Worm (Caenorhabditis elegans) whole organism, young adult: ENCODE results near the gene C33F10.8.

ENCODE experiments used
- C17E4.6 ChIP-seq: fragments of 200-800 bp; sonication (Bioruptor generic); IDR thresholded peaks from 2 replicates; pipeline ENCODE4 v1.3.6; 2022; ENCODE audit warnings: missing genetic modification reagents, missing genetic modification characterization, missing compliant biosample characterization
- F10E7.11 ChIP-seq: sonication (generic microtip); optimal IDR thresholded peaks from 2 replicates; lab custom pipeline; 2017; ENCODE audit warnings: mild to moderate bottlenecking, missing genetic modification characterization, moderate library complexity, missing compliant biosample characterization
- F39B2.1 ChIP-seq: fragments of 200-800 bp; sonication (Bioruptor generic); IDR thresholded peaks from 2 replicates; pipeline ENCODE4 v1.3.6; 2022; ENCODE audit warnings: missing genetic modification reagents, missing genetic modification characterization, missing compliant biosample characterization
- F57A8.1 ChIP-seq: fragments of 200-800 bp; sonication (Bioruptor generic); optimal IDR thresholded peaks from 2 replicates; lab custom pipeline; 2018; ENCODE audit warnings: mild to moderate bottlenecking, missing genetic modification characterization, moderate library complexity, missing compliant biosample characterization
- K11D2.4 ChIP-seq: fragments of 200-800 bp; sonication (Bioruptor generic); IDR thresholded peaks from 2 replicates; pipeline ENCODE4 v1.3.6; 2022; ENCODE audit warnings: missing genetic modification reagents, missing genetic modification characterization, missing compliant biosample characterization
- Y79H2A.3 ChIP-seq: fragments of 200-800 bp; sonication (Bioruptor generic); conservative IDR thresholded peaks from 2 replicates; pipeline ENCODE4 v1.3.6; 2022; ENCODE audit warnings: missing genetic modification reagents, missing genetic modification characterization, missing compliant biosample characterization
- ZK185.1 ChIP-seq: sonication (generic microtip); optimal IDR thresholded peaks from 2 replicates; lab custom pipeline; 2016; ENCODE audit warnings: mild to moderate bottlenecking, missing genetic modification characterization, missing compliant biosample characterization; ENCODE audit not compliant: poor library complexity, severe bottlenecking
- athp-1 ChIP-seq: sonication (generic microtip); optimal IDR thresholded peaks from 2 replicates; lab custom pipeline; 2017; ENCODE audit warnings: mild to moderate bottlenecking, missing genetic modification characterization, missing compliant biosample characterization
- ccch-3 ChIP-seq: fragments of 200-800 bp; sonication (Bioruptor generic); optimal IDR thresholded peaks from 2 replicates; lab custom pipeline; 2018; ENCODE audit warnings: mild to moderate bottlenecking, missing genetic modification characterization, missing compliant biosample characterization
- cebp-1 ChIP-seq, 2 experiments: fragments of 200-800 bp in 1 of 2; sonication (Bioruptor generic) in 1 of 2; sonication (generic microtip) in 1 of 2; IDR thresholded peaks in 1 of 2; optimal IDR thresholded peaks in 1 of 2; 2 replicates each; pipeline versions ENCODE4 v1.3.6 to Lab custom; 2017 to 2022; ENCODE audit warnings: missing compliant biosample characterization in 2 of 2, missing genetic modification characterization in 2 of 2, mild to moderate bottlenecking in 1 of 2, missing genetic modification reagents in 1 of 2, moderate library complexity in 1 of 2
- ceh-100 ChIP-seq: fragments of 200-800 bp; sonication (Bioruptor generic); IDR thresholded peaks from 2 replicates; pipeline ENCODE4 v1.3.6; 2022; ENCODE audit warnings: missing genetic modification reagents, missing genetic modification characterization, missing compliant biosample characterization
- ceh-27 ChIP-seq: fragments of 200-800 bp; sonication (Bioruptor generic); optimal IDR thresholded peaks from 2 replicates; lab custom pipeline; 2018; ENCODE audit warnings: mild to moderate bottlenecking, missing genetic modification characterization, moderate library complexity, missing compliant biosample characterization
- dox-1 ChIP-seq: fragments of 200-800 bp; sonication (Bioruptor generic); IDR thresholded peaks from 2 replicates; pipeline ENCODE4 v1.3.6; 2022; ENCODE audit warnings: missing genetic modification reagents, missing genetic modification characterization, missing compliant biosample characterization
- him-1 ChIP-seq: sonication (generic microtip); optimal IDR thresholded peaks from 2 replicates; lab custom pipeline; 2016; ENCODE audit warnings: missing genotype, missing genetic modification reagents, missing genetic modification characterization, missing compliant biosample characterization
- hmg-1.2 ChIP-seq: fragments of 200-800 bp; sonication (Bioruptor generic); IDR thresholded peaks from 2 replicates; pipeline ENCODE4 v1.3.6; 2022; ENCODE audit warnings: missing genetic modification reagents, missing genetic modification characterization, missing compliant biosample characterization
- lag-1 ChIP-seq: fragments of 200-800 bp; sonication (Bioruptor generic); IDR thresholded peaks from 2 replicates; pipeline ENCODE4 v1.3.6; 2022; ENCODE audit warnings: missing genetic modification reagents, missing genetic modification characterization, missing compliant biosample characterization
- lin-35 ChIP-seq, 3 experiments: fragments of 150-350 bp in 2 of 3; sonication (generic microtip) in 1 of 3; optimal IDR thresholded peaks; 2 replicates each; lab custom pipeline; 2014 to 2018; ENCODE audit warnings: missing biosample characterization in 3 of 3, missing genetic modification characterization in 3 of 3, missing genetic modification reagents in 3 of 3
- madf-6 ChIP-seq: fragments of 200-800 bp; sonication (Bioruptor generic); IDR thresholded peaks from 2 replicates; pipeline ENCODE4 v1.3.6; 2022; ENCODE audit warnings: missing genetic modification reagents, missing genetic modification characterization, missing compliant biosample characterization
- mes-4 ChIP-seq: sonication (generic microtip); optimal IDR thresholded peaks from 2 replicates; lab custom pipeline; 2016; ENCODE audit warnings: missing genotype, missing genetic modification characterization, missing compliant biosample characterization
- mxl-1 ChIP-seq: sonication (generic microtip); optimal IDR thresholded peaks from 2 replicates; lab custom pipeline; 2016; ENCODE audit warnings: missing genetic modification characterization, missing compliant biosample characterization
- nhr-80 ChIP-seq: sonication (generic microtip); optimal IDR thresholded peaks from 2 replicates; lab custom pipeline; 2016; ENCODE audit warnings: missing genetic modification characterization, missing compliant biosample characterization
- rec-8 ChIP-seq, 2 experiments: sonication (generic microtip); optimal IDR thresholded peaks; 2 replicates each; lab custom pipeline; 2016; ENCODE audit warnings: mild to moderate bottlenecking in 2 of 2, missing genetic modification characterization in 2 of 2, missing genetic modification reagents in 2 of 2, missing genotype in 2 of 2, missing biosample characterization in 1 of 2, missing compliant biosample characterization in 1 of 2, moderate library complexity in 1 of 2
- repo-1 ChIP-seq: sonication (generic microtip); optimal IDR thresholded peaks from 2 replicates; lab custom pipeline; 2017; ENCODE audit warnings: mild to moderate bottlenecking, missing genetic modification characterization, missing compliant biosample characterization
- ztf-25 ChIP-seq: fragments of 200-800 bp; sonication (Bioruptor generic); IDR thresholded peaks from 2 replicates; pipeline ENCODE4 v1.3.6; 2022; ENCODE audit warnings: missing genetic modification reagents, missing genetic modification characterization, missing compliant biosample characterization
- ztf-3 ChIP-seq: fragments of 200-800 bp; sonication (Bioruptor generic); optimal IDR thresholded peaks from 2 replicates; lab custom pipeline; 2018; ENCODE audit warnings: mild to moderate bottlenecking, missing genetic modification characterization, missing compliant biosample characterization

C33F10.8 gene

DNA sequence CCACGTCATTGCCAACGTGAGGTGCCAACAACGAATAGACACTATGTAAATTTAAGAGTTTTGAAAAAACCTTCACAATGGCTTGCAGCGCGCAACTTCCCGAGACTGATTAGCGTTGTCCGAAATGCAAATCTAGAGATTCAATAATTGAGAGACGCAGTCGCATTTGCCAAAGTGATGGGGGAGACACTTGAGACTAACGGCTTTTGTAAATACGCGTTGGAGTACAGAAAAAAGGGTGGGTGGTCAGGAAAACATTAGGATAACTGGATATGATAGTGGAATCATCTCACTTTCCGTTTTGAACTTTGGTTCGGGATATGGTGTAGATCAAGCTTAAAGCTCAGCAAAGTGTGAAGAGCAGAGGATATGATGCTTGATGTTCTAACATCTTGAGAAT is 45.3 kb downstream of the C33F10.8 start:
- TF ChIP-seq ceh-100 (GFP tag; lab: Robert Waterston, UW), result no peak
- TF ChIP-seq ceh-27, result no peak
- no peak for TF ChIP-seq rec-8 (tag; optimal IDR thresholded peaks at IDR 0.05; lab: Kevin White, UChicago)
- TF ChIP-seq ZK185.1 (tag; lab: Kevin White, UChicago), result no peak
- no peak for TF ChIP-seq ccch-3
- no peak for TF ChIP-seq madf-6 (GFP tag; lab: Robert Waterston, UW)
- no peak for TF ChIP-seq lag-1 (GFP tag; lab: Robert Waterston, UW)
- no peak for TF ChIP-seq F39B2.1 (GFP tag; lab: Robert Waterston, UW)
- no peak for TF ChIP-seq mxl-1 (tag; lab: Kevin White, UChicago)
- no peak for TF ChIP-seq Y79H2A.3 (GFP tag; lab: Robert Waterston, UW)
- no peak for TF ChIP-seq F10E7.11 (tag; lab: Kevin White, UChicago)
- no peak for TF ChIP-seq athp-1 (tag; lab: Kevin White, UChicago)
- TF ChIP-seq hmg-1.2, result no peak
- TF ChIP-seq repo-1, result no peak
- TF ChIP-seq mes-4 (tag; lab: Kevin White, UChicago), result no peak

DNA sequence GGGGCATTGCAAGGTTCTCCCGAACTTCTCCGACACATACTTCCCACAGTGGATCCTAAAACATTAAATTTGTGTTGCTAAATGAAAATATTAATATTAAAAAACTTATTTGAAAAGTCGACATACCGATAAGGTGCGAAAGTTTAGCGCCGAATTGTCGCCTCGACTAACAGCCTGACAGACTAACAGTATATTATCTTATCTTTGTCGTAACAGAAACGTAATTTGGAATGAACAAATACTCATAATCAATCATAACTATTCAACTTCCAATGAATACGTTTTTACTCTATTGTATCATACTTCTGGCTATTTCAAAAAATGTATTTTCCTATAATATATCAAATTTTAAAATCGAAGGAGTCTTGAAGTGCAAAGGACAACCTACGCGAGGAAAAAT is 48.1 kb downstream of the C33F10.8 start, which contains the start of gene F26G1.11:
F26G1.11 (plus strand) TSS at position 205 of the 400 bp plus-strand sequence.
- no peak for TF ChIP-seq him-1
- peak; percentile 38 for TF ChIP-seq nhr-80
- TF ChIP-seq Y79H2A.3 (GFP tag; lab: Robert Waterston, UW), result no peak

DNA sequence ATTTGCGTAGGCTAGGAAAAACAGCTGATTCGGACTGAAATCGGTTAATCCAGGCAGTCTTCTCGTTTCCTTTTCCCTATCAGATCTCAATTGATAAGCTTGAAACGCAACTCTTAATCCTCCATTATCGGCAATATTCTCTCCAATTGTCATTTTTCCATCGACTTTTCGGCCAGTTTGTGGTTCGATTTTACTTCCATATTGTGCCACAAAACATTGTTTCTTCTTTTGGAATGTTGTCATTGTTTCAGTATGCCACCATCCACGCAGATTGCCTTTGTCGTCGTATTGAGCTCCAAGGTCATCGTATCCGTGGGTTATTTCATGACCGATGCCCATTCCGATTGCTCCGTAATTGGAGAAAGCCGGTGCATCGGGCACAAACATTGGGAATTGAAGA is 49.2 kb downstream of the C33F10.8 start:
- no peak for TF ChIP-seq him-1
- no peak for TF ChIP-seq F57A8.1
- no peak for TF ChIP-seq cebp-1 (GFP tag; IDR thresholded peaks at IDR 0.05; lab: Robert Waterston, UW)
- TF ChIP-seq cebp-1 (tag; optimal IDR thresholded peaks at IDR 0.05; lab: Kevin White, UChicago), result no peak
- no peak for TF ChIP-seq dox-1 (GFP tag; lab: Robert Waterston, UW)
- no peak for TF ChIP-seq K11D2.4 (GFP tag; lab: Robert Waterston, UW)
- TF ChIP-seq ztf-3 (GFP tag; lab: Kevin White, UChicago), result no peak
- no peak for TF ChIP-seq ztf-25 (GFP tag; lab: Robert Waterston, UW)

DNA sequence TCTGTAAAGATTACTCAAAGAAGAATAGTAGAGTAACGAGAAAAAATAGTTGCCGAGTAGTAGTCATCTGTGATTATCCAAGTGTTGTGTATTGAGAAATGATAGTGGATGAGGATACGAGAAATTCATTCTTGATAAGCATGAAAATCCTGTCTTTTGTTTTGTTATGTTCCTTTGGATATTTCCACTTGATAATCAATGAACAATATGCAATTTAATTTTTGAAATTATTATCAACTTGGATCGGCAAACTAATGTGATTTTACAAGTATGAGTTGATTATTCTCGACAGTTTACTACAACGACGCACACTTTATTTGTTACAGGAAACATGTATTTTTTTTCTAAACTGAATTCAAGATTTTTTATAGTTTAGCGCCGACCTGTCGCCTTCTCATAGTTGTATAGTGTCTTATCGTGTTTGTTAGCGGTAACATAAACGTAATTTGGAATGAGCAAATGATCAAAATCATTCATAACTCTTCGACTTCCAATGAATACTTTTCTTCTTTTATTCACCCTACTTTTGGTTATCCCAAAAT is 51.1 kb downstream of the C33F10.8 start, which contains the start of the genes F26G1.9 and F26G1.10:
F26G1.9 (minus strand) TSS at position 101 of the 542 bp plus-strand sequence.
F26G1.10 (plus strand) TSS at position 492 of the 542 bp plus-strand sequence.
- TF ChIP-seq C17E4.6 (GFP tag; lab: Robert Waterston, UW) (no peak), lin-35 (GFP tag; optimal IDR thresholded peaks at IDR 0.05; lab: Kevin White, UChicago) (no peak)
